Worm (Caenorhabditis elegans): ENCODE measurements around the gene D1079.1.

The D1079.1 gene

DNA sequence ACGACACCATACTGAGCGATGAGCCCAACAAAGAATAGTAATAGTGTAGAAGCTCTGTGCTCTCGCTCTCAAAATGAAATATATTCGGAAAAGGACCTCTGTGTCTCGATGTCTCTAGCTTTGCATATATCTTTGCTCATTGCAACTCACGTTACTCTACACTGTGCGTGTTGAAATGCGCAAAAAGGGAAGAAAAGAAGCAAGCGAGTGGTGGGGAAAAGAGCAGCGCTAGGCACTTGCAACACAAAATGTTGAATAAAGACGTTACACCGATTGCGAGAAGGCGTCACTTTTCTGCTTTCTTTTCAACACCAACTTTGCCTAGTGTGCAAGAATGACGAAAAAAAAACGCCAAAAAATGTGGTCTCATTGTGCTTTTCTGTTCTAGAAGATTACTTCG lies 31.6 kb downstream of the D1079.1 start:
- no peak for TF ChIP-seq ceh-2 (tag; optimal IDR thresholded peaks at IDR 0.05)
- no peak for TF ChIP-seq ref-2 (tag; optimal IDR thresholded peaks at IDR 0.05)
- TF ChIP-seq ceh-31 (tag; optimal IDR thresholded peaks at IDR 0.05): peak; percentile 37
- no peak for TF ChIP-seq K02D7.2 (tag; optimal IDR thresholded peaks at IDR 0.05)
- TF ChIP-seq ceh-34 (tag; optimal IDR thresholded peaks at IDR 0.05): no peak
- no peak for TF ChIP-seq ceh-22 (tag; optimal IDR thresholded peaks at IDR 0.05)
- TF ChIP-seq ets-4 (tag; optimal IDR thresholded peaks at IDR 0.05): no peak
- TF ChIP-seq pat-9 (tag; optimal IDR thresholded peaks at IDR 0.05): no peak
- no peak for TF ChIP-seq unc-86 (tag; optimal IDR thresholded peaks at IDR 0.05)
- TF ChIP-seq unc-42 (tag; optimal IDR thresholded peaks at IDR 0.05): peak; percentile 51
- no peak for TF ChIP-seq F13H6.1 (tag; optimal IDR thresholded peaks at IDR 0.05)
- no peak for TF ChIP-seq hlh-6 (tag; optimal IDR thresholded peaks at IDR 0.05)
- TF ChIP-seq Y22D7AL.16 (tag; optimal IDR thresholded peaks at IDR 0.05): no peak
- TF ChIP-seq fkh-10 (GFP tag; optimal IDR thresholded peaks at IDR 0.05): no peak

DNA sequence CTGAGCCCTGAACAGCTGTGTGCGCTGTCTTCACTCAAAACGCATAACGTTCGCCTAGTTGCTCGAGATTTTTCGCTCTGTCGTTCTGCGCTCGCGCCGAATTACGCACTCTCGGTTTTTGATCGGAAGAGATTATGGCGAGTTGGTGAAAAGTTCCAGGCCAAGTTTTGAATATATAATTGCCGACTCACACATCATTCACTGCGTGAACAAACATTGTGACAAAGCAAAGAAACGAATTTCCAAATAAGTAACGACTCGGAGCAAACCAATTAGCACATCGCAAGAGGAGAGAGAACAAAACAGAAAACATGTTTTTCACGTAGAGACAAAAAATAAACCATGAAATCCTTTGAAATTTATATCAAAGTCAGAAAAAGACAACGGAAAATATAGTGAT lies 32.4 kb downstream of the D1079.1 start:
- TF ChIP-seq sdc-2 (tag; optimal IDR thresholded peaks at IDR 0.05) (no peak), fkh-6 (tag; optimal IDR thresholded peaks at IDR 0.05) (no peak), tbx-2 (tag; optimal IDR thresholded peaks at IDR 0.05) (no peak), ceh-22 (tag; optimal IDR thresholded peaks at IDR 0.05) (no peak), sox-4 (tag; optimal IDR thresholded peaks at IDR 0.05) (no peak), unc-42 (tag; optimal IDR thresholded peaks at IDR 0.05) (no peak), elt-4 (tag; optimal IDR thresholded peaks at IDR 0.05) (no peak), fkh-10 (GFP tag; optimal IDR thresholded peaks at IDR 0.05) (no peak), ama-1 (optimal IDR thresholded peaks at IDR 0.05) (no peak), syd-9 (tag; optimal IDR thresholded peaks at IDR 0.05) (no peak), C08G9.2 (tag; optimal IDR thresholded peaks at IDR 0.05) (no peak), ceh-18 (tag; optimal IDR thresholded peaks at IDR 0.05) (no peak), Y22D7AL.16 (tag; optimal IDR thresholded peaks at IDR 0.05) (no peak), pqm-1 (tag; optimal IDR thresholded peaks at IDR 0.05) (no peak), pat-9 (tag; optimal IDR thresholded peaks at IDR 0.05) (no peak), gmeb-2 (tag; optimal IDR thresholded peaks at IDR 0.05) (no peak), ceh-34 (tag; optimal IDR thresholded peaks at IDR 0.05) (no peak), lim-6 (tag; optimal IDR thresholded peaks at IDR 0.05) (no peak), pax-1 (tag; optimal IDR thresholded peaks at IDR 0.05) (no peak), F13H6.1 (tag; optimal IDR thresholded peaks at IDR 0.05) (no peak)

DNA sequence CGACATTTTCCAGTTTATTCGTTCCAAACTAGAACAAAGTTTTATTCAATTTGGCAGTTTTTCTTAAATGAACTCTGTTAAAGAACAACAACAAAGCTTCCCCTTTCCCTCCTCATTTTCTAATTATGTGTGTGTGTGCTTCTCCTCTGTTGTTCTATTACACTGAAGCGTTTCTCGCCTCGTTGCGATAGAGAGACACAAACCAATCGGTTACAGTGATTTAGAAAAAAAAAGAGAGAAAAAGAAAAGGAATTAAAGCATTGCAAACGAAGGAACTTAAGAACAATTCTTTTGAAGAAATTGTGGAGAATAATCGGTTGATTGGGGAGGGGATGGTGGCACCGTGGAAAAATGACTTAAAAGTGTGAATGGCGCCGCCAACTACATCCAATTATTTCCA lies 34.6 kb downstream of the D1079.1 start, which contains the start of gene cest-26:
cest-26 (minus strand) TSS at position 101 of the 400 bp plus-strand sequence.
- TF ChIP-seq tbx-7 (tag; optimal IDR thresholded peaks at IDR 0.05) (no peak), fax-1 (tag; optimal IDR thresholded peaks at IDR 0.05) (no peak)

DNA sequence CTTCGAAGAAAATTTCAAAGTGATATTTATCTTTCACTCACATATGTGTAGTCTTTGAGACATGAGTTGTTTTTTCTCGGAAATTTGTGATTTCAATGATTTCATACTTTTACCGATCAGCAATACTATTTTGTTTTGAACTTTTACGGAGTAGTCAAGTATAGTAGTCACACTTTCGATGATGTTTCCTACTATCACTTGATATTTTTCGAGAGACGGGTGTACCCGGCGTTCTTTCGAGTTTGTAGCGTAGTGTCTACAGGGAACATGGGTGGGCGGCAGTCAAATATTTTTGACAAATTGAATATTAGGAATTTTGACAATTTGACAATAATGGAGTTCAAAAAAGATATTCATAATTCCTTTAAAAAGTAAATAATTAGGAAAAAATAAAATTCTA lies 35.9 kb downstream of the D1079.1 start:
- TF ChIP-seq ttx-3 (tag; optimal IDR thresholded peaks at IDR 0.05) (no peak), eyg-1 (tag; optimal IDR thresholded peaks at IDR 0.05) (no peak), unc-42 (tag; optimal IDR thresholded peaks at IDR 0.05) (no peak), ceh-22 (tag; optimal IDR thresholded peaks at IDR 0.05) (no peak), zip-5 (tag; optimal IDR thresholded peaks at IDR 0.05) (no peak), odd-2 (tag; optimal IDR thresholded peaks at IDR 0.05) (no peak), ref-2 (tag; optimal IDR thresholded peaks at IDR 0.05) (no peak), nfya-1 (tag; optimal IDR thresholded peaks at IDR 0.05) (no peak), sdc-2 (tag; optimal IDR thresholded peaks at IDR 0.05) (no peak), syd-9 (tag; optimal IDR thresholded peaks at IDR 0.05) (no peak), sox-4 (tag; optimal IDR thresholded peaks at IDR 0.05) (no peak), rnt-1 (tag; optimal IDR thresholded peaks at IDR 0.05) (no peak)

DNA sequence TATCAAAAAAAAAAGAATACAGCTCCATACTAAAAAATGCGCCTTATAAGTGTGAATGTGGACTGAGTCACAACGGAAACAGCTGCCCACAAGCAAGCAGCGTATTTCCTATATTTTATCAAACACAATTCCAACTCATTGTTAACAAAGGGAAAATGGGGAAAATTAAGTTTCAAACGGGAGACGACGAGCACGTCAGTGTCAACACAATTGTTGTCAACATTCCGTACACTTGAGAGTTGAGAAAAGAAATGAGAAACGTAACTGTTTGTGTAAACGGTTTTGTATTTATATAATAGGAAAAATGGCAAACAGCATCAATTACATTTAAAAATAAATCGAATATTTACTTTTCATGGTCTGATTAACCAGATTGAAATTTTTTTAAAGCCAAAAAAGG lies 36.7 kb downstream of the D1079.1 start:
- no peak for TF ChIP-seq T23F11.4 (GFP tag; optimal IDR thresholded peaks at IDR 0.05)
- no peak for TF ChIP-seq ztf-16 (tag; optimal IDR thresholded peaks at IDR 0.05)
- TF ChIP-seq sox-4 (tag; optimal IDR thresholded peaks at IDR 0.05): no peak
- no peak for TF ChIP-seq fax-1 (tag; optimal IDR thresholded peaks at IDR 0.05)
- no peak for TF ChIP-seq ceh-45 (GFP tag; IDR thresholded peaks at IDR 0.05)
- no peak for TF ChIP-seq gmeb-2 (tag; optimal IDR thresholded peaks at IDR 0.05)
- TF ChIP-seq elt-4 (tag; optimal IDR thresholded peaks at IDR 0.05): no peak

Data from whole organism, late embryonic.